Worm (Caenorhabditis elegans): Measurements from ENCODE around the gene ZK402.1.
A peak's percentile ranks its signal among the peaks of the same experiment; 100 is the strongest.
"Not testable (repeated sequence)": the region's sequence is repeated elsewhere in the genome, so short reads cannot be mapped to it uniquely, and the experiment has no call there.

ZK402.1 gene

ce11 chrX:1397516-1397915, 6.6 kb upstream of the ZK402.1 start, which contains the start of gene H39E20.1:
Gene H39E20.1, minus strand, starts transcription at chrX:1397616.
- no peak for TF ChIP-seq Y75B8A.6 (GFP tag; IDR thresholded peaks at IDR 0.05)
- no peak for TF ChIP-seq tag-97 (GFP tag; IDR thresholded peaks at IDR 0.05)
- no peak for TF ChIP-seq rbr-2 (tag; optimal IDR thresholded peaks at IDR 0.05)
- TF ChIP-seq nhr-10 (tag; optimal IDR thresholded peaks at IDR 0.05), result no peak
- no peak for TF ChIP-seq pqm-1 (tag; optimal IDR thresholded peaks at IDR 0.05)
- no peak for TF ChIP-seq lim-7 (GFP tag; IDR thresholded peaks at IDR 0.05)

- TF ChIP-seq unc-39 (tag; optimal IDR thresholded peaks at IDR 0.05) (no peak), arid-1 (GFP tag; conservative IDR thresholded peaks at IDR 0.05) (no peak), nhr-48 (tag; optimal IDR thresholded peaks at IDR 0.05) (no peak), ztf-7 (tag; optimal IDR thresholded peaks at IDR 0.05) (no peak), lin-29 (GFP tag; IDR thresholded peaks at IDR 0.05) (no peak), nhr-41 (GFP tag; IDR thresholded peaks at IDR 0.05) (no peak), ceh-32 (tag; optimal IDR thresholded peaks at IDR 0.05; ENCODE audit: poor library complexity) (no peak), hlh-11 (tag; optimal IDR thresholded peaks at IDR 0.05) (no peak)
Measured at ce11 chrX:1401259-1401658, 2.8 kb upstream of the ZK402.1 start, which contains the start of gene ZK402.5. Gene ZK402.5, minus strand, starts transcription at chrX:1401359.

ce11 chrX:1403444-1403843, 627 bp upstream of the ZK402.1 start, which contains the start of gene ZK402.2:
Gene ZK402.2, plus strand, starts transcription at chrX:1403744.
- not testable (repeated sequence) for TF ChIP-seq daf-19 (GFP tag; conservative IDR thresholded peaks at IDR 0.05); ctbp-1 (GFP tag; IDR thresholded peaks at IDR 0.05); lin-1 (GFP tag; IDR thresholded peaks at IDR 0.05)

ce11 chrX:1409224-1409623, 5.2 kb downstream of the ZK402.1 start:
- TF ChIP-seq ZK546.5 (tag; optimal IDR thresholded peaks at IDR 0.05) (no peak), aha-1 (tag) (peak; percentile 91)

ce11 chrX:1410552-1410951, 6.5 kb downstream of the ZK402.1 start, which contains the start of gene abu-2:
Gene abu-2, minus strand, starts transcription at chrX:1410652.
- TF ChIP-seq Y48G9A.11 (GFP tag; IDR thresholded peaks at IDR 0.05) (no peak), spr-3 (GFP tag; optimal IDR thresholded peaks at IDR 0.05) (no peak), ceh-82 (tag; optimal IDR thresholded peaks at IDR 0.05) (no peak), unc-130 (GFP tag; optimal IDR thresholded peaks at IDR 0.05) (no peak), pqm-1 (tag; optimal IDR thresholded peaks at IDR 0.05) (no peak), fos-1 (tag; optimal IDR thresholded peaks at IDR 0.05) (no peak), mdt-29 (GFP tag; IDR thresholded peaks at IDR 0.05) (no peak), nhr-10 (tag; optimal IDR thresholded peaks at IDR 0.05) (no peak)

ce11 chrX:1412844-1413243, 8.8 kb downstream of the ZK402.1 start, which contains the start of gene srh-19:
Gene srh-19, plus strand, starts transcription at chrX:1413144.
- no peak for TF ChIP-seq Y75B8A.6 (GFP tag; IDR thresholded peaks at IDR 0.05)
- no peak for TF ChIP-seq F37D6.2 (tag; optimal IDR thresholded peaks at IDR 0.05)
- no peak for TF ChIP-seq zip-11 (GFP tag; IDR thresholded peaks at IDR 0.05)
- peak in 1 of 2 experiments; percentile 38 for TF ChIP-seq unc-62 (GFP tag; optimal IDR thresholded peaks at IDR 0.05 in 1 of 2)
- TF ChIP-seq unc-62 (tag; optimal IDR thresholded peaks at IDR 0.05), result no peak

- TF ChIP-seq vab-7 (GFP tag; IDR thresholded peaks at IDR 0.05), result no peak
- TF ChIP-seq hlh-11 (tag; optimal IDR thresholded peaks at IDR 0.05), result no peak
- no peak for TF ChIP-seq T26A8.4 (GFP tag; IDR thresholded peaks at IDR 0.05)
- TF ChIP-seq nhr-28 (tag; optimal IDR thresholded peaks at IDR 0.05), result peak; percentile 48
- no peak for TF ChIP-seq daf-12 (tag; optimal IDR thresholded peaks at IDR 0.05)
- no peak for TF ChIP-seq spr-3 (GFP tag; optimal IDR thresholded peaks at IDR 0.05)
- TF ChIP-seq aha-1 (tag), result peak; percentile 88
- no peak for TF ChIP-seq nhr-41 (GFP tag; IDR thresholded peaks at IDR 0.05)
- no peak for TF ChIP-seq gei-8 (GFP tag; optimal IDR thresholded peaks at IDR 0.05)
- TF ChIP-seq lin-29 (GFP tag; IDR thresholded peaks at IDR 0.05), result no peak
- TF ChIP-seq pqm-1 (tag; optimal IDR thresholded peaks at IDR 0.05), result peak; percentile 83
- no peak for TF ChIP-seq snpc-4 (tag; optimal IDR thresholded peaks at IDR 0.05)
- TF ChIP-seq Y48G9A.11 (GFP tag; IDR thresholded peaks at IDR 0.05), result no peak
Measured at ce11 chrX:1416776-1417354, 12.8 kb downstream of the ZK402.1 start, which contains the start of the genes F19G12.4 and F19G12.8. Gene F19G12.4, plus strand, starts transcription at chrX:1417304. Gene F19G12.8, plus strand, starts transcription at chrX:1417320.

All from whole organism, L4 larva.